Fruit fly (Drosophila melanogaster) whole organism, embryonic: ENCODE measurements around the gene Noc2.

Source experiments
- Aef1 ChIP-seq: fragments of 200-800 bp; sonication (Bioruptor generic); IDR thresholded peaks from 3 replicates; pipeline ENCODE4 v1.3.6; 2022; ENCODE audit warnings: missing biosample characterization, missing genetic modification characterization
- CG10979 ChIP-seq: fragments of 200-800 bp; sonication (Bioruptor generic); optimal IDR thresholded peaks from 2 replicates; lab custom pipeline; 2018; ENCODE audit warnings: missing biosample characterization, mild to moderate bottlenecking, missing genetic modification characterization, moderate library complexity
- CG11398 ChIP-seq: fragments of 200-800 bp; sonication (Bioruptor generic); optimal IDR thresholded peaks from 2 replicates; lab custom pipeline; 2016; ENCODE audit warnings: missing biosample characterization, missing genetic modification characterization
- CG1233 ChIP-seq: fragments of 200-800 bp; sonication (Bioruptor generic); optimal IDR thresholded peaks from 4 replicates; lab custom pipeline; 2018; ENCODE audit warnings: missing biosample characterization, mild to moderate bottlenecking, missing genetic modification characterization
- CG13296 ChIP-seq: fragments of 200-800 bp; sonication (Bioruptor generic); optimal IDR thresholded peaks from 3 replicates; lab custom pipeline; 2018; ENCODE audit warnings: missing biosample characterization, mild to moderate bottlenecking, missing genetic modification characterization
- CG13775 ChIP-seq: fragments of 200-800 bp; sonication (Bioruptor generic); optimal IDR thresholded peaks from 3 replicates; lab custom pipeline; 2017; ENCODE audit warnings: missing biosample characterization, mild to moderate bottlenecking, missing genetic modification characterization
- CG15514 ChIP-seq: fragments of 200-800 bp; sonication (Bioruptor generic); optimal IDR thresholded peaks from 3 replicates; lab custom pipeline; 2017; ENCODE audit warnings: missing biosample characterization, missing genetic modification characterization, mild to moderate bottlenecking, moderate library complexity, missing genetic modification reagents
- CG16813 ChIP-seq: fragments of 200-800 bp; sonication (Bioruptor generic); IDR thresholded peaks from 3 replicates; pipeline ENCODE4 v1.3.6; 2022; ENCODE audit warnings: missing biosample characterization, missing genetic modification characterization; ENCODE audit not compliant: partially characterized antibody
- CG16815 ChIP-seq: fragments of 200-800 bp; sonication (Bioruptor generic); optimal IDR thresholded peaks from 3 replicates; lab custom pipeline; 2017; ENCODE audit warnings: missing biosample characterization, mild to moderate bottlenecking, missing genetic modification characterization
- CG17568 ChIP-seq: fragments of 200-800 bp; sonication (Bioruptor generic); optimal IDR thresholded peaks from 2 replicates; lab custom pipeline; 2018; ENCODE audit warnings: missing biosample characterization, mild to moderate bottlenecking, missing genetic modification characterization, moderate library complexity
- CG18011 ChIP-seq: fragments of 200-800 bp; sonication (Bioruptor generic); optimal IDR thresholded peaks from 2 replicates; lab custom pipeline; 2017; ENCODE audit warnings: missing biosample characterization, missing genetic modification characterization, mild to moderate bottlenecking, moderate library complexity, missing genotype
- CG30431 ChIP-seq: fragments of 200-800 bp; sonication (Bioruptor generic); optimal IDR thresholded peaks from 2 replicates; lab custom pipeline; 2017; ENCODE audit warnings: missing biosample characterization, missing genetic modification characterization
- CG3065 ChIP-seq: fragments of 200-800 bp; sonication (Bioruptor generic); optimal IDR thresholded peaks from 2 replicates; lab custom pipeline; 2016; ENCODE audit warnings: missing biosample characterization, missing genetic modification characterization
- CG34376 ChIP-seq: fragments of 200-800 bp; sonication (Bioruptor generic); optimal IDR thresholded peaks from 2 replicates; lab custom pipeline; 2018; ENCODE audit warnings: missing biosample characterization, mild to moderate bottlenecking, missing genetic modification characterization
- CG43689 ChIP-seq: fragments of 200-800 bp; sonication (Bioruptor generic); IDR thresholded peaks from 2 replicates; pipeline ENCODE4 v1.3.6; 2022; ENCODE audit warnings: missing biosample characterization, missing genetic modification characterization
- CG4707 ChIP-seq: fragments of 200-800 bp; sonication (Bioruptor generic); optimal IDR thresholded peaks from 2 replicates; lab custom pipeline; 2018; ENCODE audit warnings: missing biosample characterization, mild to moderate bottlenecking, missing genetic modification characterization, moderate library complexity
- CG5953 ChIP-seq: fragments of 200-800 bp; sonication (Bioruptor generic); IDR thresholded peaks from 2 replicates; pipeline ENCODE4 v1.3.6; 2022; ENCODE audit warnings: missing biosample characterization, missing genetic modification characterization
- CG7556 ChIP-seq: fragments of 200-800 bp; sonication (Bioruptor generic); optimal IDR thresholded peaks from 2 replicates; lab custom pipeline; 2017; ENCODE audit warnings: missing biosample characterization, mild to moderate bottlenecking, missing genetic modification characterization
- CG7987 ChIP-seq: fragments of 200-800 bp; sonication (Bioruptor generic); optimal IDR thresholded peaks from 2 replicates; lab custom pipeline; 2018; ENCODE audit warnings: missing biosample characterization, mild to moderate bottlenecking, missing genetic modification characterization, moderate library complexity
- CG8290 ChIP-seq, 3 experiments: fragments of 200-800 bp; sonication (Bioruptor generic); optimal IDR thresholded peaks; 2 replicates each; lab custom pipeline; 2016 to 2019; ENCODE audit warnings: missing biosample characterization in 3 of 3, missing genetic modification characterization in 3 of 3, mild to moderate bottlenecking in 2 of 3, moderate library complexity in 1 of 3
- CG9797 ChIP-seq: fragments of 200-800 bp; sonication (Bioruptor generic); optimal IDR thresholded peaks from 3 replicates; lab custom pipeline; 2018; ENCODE audit warnings: missing biosample characterization, mild to moderate bottlenecking, missing genetic modification characterization
- CG9817 ChIP-seq: fragments of 200-800 bp; sonication (Bioruptor generic); optimal IDR thresholded peaks from 2 replicates; lab custom pipeline; 2018; ENCODE audit warnings: missing biosample characterization, mild to moderate bottlenecking, missing genetic modification characterization, moderate library complexity
- D ChIP-seq, 2 experiments: fragments of 200-800 bp in 1 of 2; fragments of >200 bp in 1 of 2; sonication (Bioruptor generic) in 1 of 2; optimal IDR thresholded peaks; 2 replicates in 1 of 2; 3 replicates in 1 of 2; lab custom pipeline; 2017; ENCODE audit warnings: mild to moderate bottlenecking in 1 of 2, missing biosample characterization in 1 of 2, missing genetic modification characterization in 1 of 2, missing genetic modification reagents in 1 of 2
- E2f1 ChIP-seq: fragments of 200-800 bp; sonication (Bioruptor generic); IDR thresholded peaks from 2 replicates; pipeline ENCODE4 v1.3.6; 2022; ENCODE audit warnings: missing biosample characterization, missing genetic modification characterization
- Fer1 ChIP-seq: fragments of 200-800 bp; sonication (Bioruptor generic); optimal IDR thresholded peaks from 2 replicates; lab custom pipeline; 2017; ENCODE audit warnings: missing biosample characterization, mild to moderate bottlenecking, missing genetic modification characterization
- Kr ChIP-seq: fragments of 200-800 bp; sonication (Bioruptor generic); optimal IDR thresholded peaks from 2 replicates; lab custom pipeline; 2017; ENCODE audit warnings: missing biosample characterization, mild to moderate bottlenecking, missing genetic modification characterization
- Oaz ChIP-seq: fragments of 200-800 bp; sonication (Bioruptor generic); IDR thresholded peaks from 2 replicates; pipeline ENCODE4 v1.3.6; 2022; ENCODE audit warnings: missing biosample characterization, missing genetic modification characterization
- PHDP ChIP-seq: fragments of 200-800 bp; sonication (Bioruptor generic); optimal IDR thresholded peaks from 3 replicates; lab custom pipeline; 2018; ENCODE audit warnings: missing biosample characterization, mild to moderate bottlenecking, missing genetic modification characterization, moderate library complexity
- Ravus ChIP-seq: fragments of 200-800 bp; sonication (Bioruptor generic); IDR thresholded peaks from 2 replicates; pipeline ENCODE4 v1.3.6; 2022; ENCODE audit warnings: missing biosample characterization, missing genetic modification characterization
- Taf1 ChIP-seq: fragments of 200-800 bp; sonication (Bioruptor generic); IDR thresholded peaks from 2 replicates; pipeline ENCODE4 v1.3.6; 2022; ENCODE audit warnings: missing biosample characterization, missing genetic modification characterization
- Usf ChIP-seq: fragments of 200-800 bp; sonication (Bioruptor generic); optimal IDR thresholded peaks from 2 replicates; lab custom pipeline; 2017; ENCODE audit warnings: missing genotype, missing biosample characterization, missing genetic modification characterization
- ato ChIP-seq: fragments of 200-800 bp; sonication (Bioruptor generic); IDR thresholded peaks from 2 replicates; pipeline ENCODE4 v1.3.6; 2022; ENCODE audit warnings: missing biosample characterization, missing genetic modification characterization; ENCODE audit not compliant: partially characterized antibody
- az2 ChIP-seq: fragments of 200-800 bp; sonication (Bioruptor generic); optimal IDR thresholded peaks from 3 replicates; lab custom pipeline; 2016; ENCODE audit warnings: missing biosample characterization, missing genetic modification characterization
- cas ChIP-seq: fragments of 200-800 bp; sonication (Bioruptor generic); IDR thresholded peaks from 2 replicates; pipeline ENCODE4 v1.3.6; 2022; ENCODE audit warnings: missing biosample characterization, missing genetic modification characterization
- chm ChIP-seq: fragments of 200-800 bp; sonication (Bioruptor generic); IDR thresholded peaks from 2 replicates; pipeline ENCODE4 v1.3.6; 2022; ENCODE audit warnings: missing biosample characterization, missing genetic modification characterization
- crc ChIP-seq: fragments of 200-800 bp; sonication (Bioruptor generic); optimal IDR thresholded peaks from 2 replicates; lab custom pipeline; 2016; ENCODE audit warnings: missing biosample characterization, missing genetic modification characterization
- dati ChIP-seq: fragments of 200-800 bp; sonication (Bioruptor generic); IDR thresholded peaks from 2 replicates; pipeline ENCODE4 v1.3.6; 2022; ENCODE audit warnings: missing biosample characterization, missing genetic modification characterization
- gcm ChIP-seq: fragments of 200-800 bp; sonication (Bioruptor generic); optimal IDR thresholded peaks from 2 replicates; lab custom pipeline; 2019; ENCODE audit warnings: missing biosample characterization, mild to moderate bottlenecking, missing genetic modification characterization, moderate library complexity
- gcm2 ChIP-seq: fragments of 200-800 bp; sonication (Bioruptor generic); optimal IDR thresholded peaks from 2 replicates; lab custom pipeline; 2016; ENCODE audit warnings: missing biosample characterization, missing genetic modification characterization
- grn ChIP-seq: fragments of 200-800 bp; sonication (Bioruptor generic); optimal IDR thresholded peaks from 3 replicates; lab custom pipeline; 2017; ENCODE audit warnings: missing biosample characterization, missing genetic modification characterization
- lola ChIP-seq, 3 experiments: fragments of >200 bp in 2 of 3; fragments of 200-800 bp in 1 of 3; sonication (Bioruptor generic) in 1 of 3; optimal IDR thresholded peaks; 2 replicates each; lab custom pipeline; 2017 to 2019; ENCODE audit warnings: missing biosample characterization in 3 of 3, missing genetic modification characterization in 3 of 3, mild to moderate bottlenecking in 1 of 3, moderate library complexity in 1 of 3
- nmo ChIP-seq: fragments of 200-800 bp; sonication (Bioruptor generic); optimal IDR thresholded peaks from 2 replicates; lab custom pipeline; 2018; ENCODE audit warnings: missing biosample characterization, mild to moderate bottlenecking, missing genetic modification characterization, moderate library complexity
- pfk ChIP-seq: fragments of 200-800 bp; sonication (Bioruptor generic); optimal IDR thresholded peaks from 2 replicates; lab custom pipeline; 2018; ENCODE audit warnings: missing biosample characterization, mild to moderate bottlenecking, missing genetic modification characterization, moderate library complexity
- slou ChIP-seq: fragments of 200-800 bp; sonication (Bioruptor generic); optimal IDR thresholded peaks from 3 replicates; lab custom pipeline; 2016; ENCODE audit warnings: missing biosample characterization, missing genetic modification characterization
- sna ChIP-seq: fragments of 200-800 bp; sonication (Bioruptor generic); IDR thresholded peaks from 2 replicates; pipeline ENCODE4 v1.3.6; 2022; ENCODE audit warnings: missing biosample characterization, missing genetic modification characterization; ENCODE audit not compliant: partially characterized antibody
- sob ChIP-seq: fragments of 200-800 bp; sonication (Bioruptor generic); IDR thresholded peaks from 2 replicates; pipeline ENCODE4 v1.3.6; 2022; ENCODE audit warnings: missing biosample characterization, missing genetic modification characterization
- tap ChIP-seq: fragments of 200-800 bp; optimal IDR thresholded peaks from 3 replicates; lab custom pipeline; 2019; ENCODE audit warnings: missing biosample characterization, mild to moderate bottlenecking, missing genetic modification characterization, moderate library complexity
- wdn ChIP-seq: fragments of 200-800 bp; sonication (Bioruptor generic); IDR thresholded peaks from 2 replicates; pipeline ENCODE4 v1.3.6; 2022; ENCODE audit warnings: missing biosample characterization, missing genetic modification characterization
- yki ChIP-seq: fragments of >200 bp; optimal IDR thresholded peaks from 3 replicates; lab custom pipeline; 2018

Gene Noc2

dm6 chr2L:21149053-21149452, 14.4 kb upstream of the Noc2 start (continued):
- TF ChIP-seq Ravus (GFP tag; lab: Robert Waterston, UW) (no peak), CG17568 (GFP tag; lab: Kevin White, UChicago) (peak; percentile 22), sna (GFP tag; lab: Robert Waterston, UW) (no peak; the same call in 1 of the 2 replicates), Taf1 (GFP tag; lab: Robert Waterston, UW) (no peak), E2f1 (GFP tag; lab: Robert Waterston, UW) (peak; percentile 60), az2 (GFP tag; lab: Kevin White, UChicago) (peak; percentile 49), cas (GFP tag; lab: Robert Waterston, UW) (no peak), yki (lab: Kevin White, UChicago) (no peak), Fer1 (peak; percentile 42), CG30431 (no peak), sob (0 out of 2 replicates have a peak, but pooled peaks have one; percentile 40), chm (GFP tag; lab: Robert Waterston, UW) (peak; percentile 33; the same call in 1 of the 2 replicates), Aef1 (GFP tag; lab: Robert Waterston, UW) (peak; percentile 32; the same call in 1 of the 3 replicates), pfk (GFP tag; lab: Kevin White, UChicago) (no peak), ato (GFP tag; lab: Robert Waterston, UW) (peak; percentile 69), CG13775 (GFP tag; lab: Kevin White, UChicago) (peak; percentile 20), CG9797 (GFP tag; lab: Kevin White, UChicago) (no peak), wdn (GFP tag; lab: Robert Waterston, UW) (peak; percentile 34; the same call in 1 of the 2 replicates), CG7556 (no peak), CG34376 (GFP tag; lab: Kevin White, UChicago) (peak; percentile 25), CG18011 (GFP tag; lab: Kevin White, UChicago) (no peak), gcm2 (GFP tag; lab: Kevin White, UChicago) (no peak), crc (GFP tag; lab: Kevin White, UChicago) (no peak), CG1233 (GFP tag; lab: Kevin White, UChicago) (peak; percentile 27), CG11398 (GFP tag; lab: Kevin White, UChicago) (no peak), lola (GFP tag; optimal IDR thresholded peaks at IDR 0.05; lab: Kevin White, UChicago) (peak in 1 of 3 experiments; percentile 24), tap (peak; percentile 31), CG7987 (GFP tag; lab: Kevin White, UChicago) (no peak), CG9817 (tag; lab: Kevin White, UChicago) (no peak), CG16813 (GFP tag; lab: Robert Waterston, UW) (peak; percentile 45; the same call in 1 of the 3 replicates), CG5953 (GFP tag; lab: Robert Waterston, UW) (no peak), dati (GFP tag; lab: Robert Waterston, UW) (no peak), CG3065 (GFP tag; lab: Kevin White, UChicago) (no peak), Oaz (GFP tag; lab: Robert Waterston, UW) (no peak), nmo (peak; percentile 60), Usf (GFP tag; lab: Kevin White, UChicago) (no peak), CG43689 (GFP tag; lab: Robert Waterston, UW) (no peak), D (optimal IDR thresholded peaks at IDR 0.05; lab: Kevin White, UChicago) (no peak), D (GFP tag; optimal IDR thresholded peaks at IDR 0.05; lab: Kevin White, UChicago) (no peak), slou (GFP tag; lab: Kevin White, UChicago) (peak; percentile 31), CG16815 (GFP tag; lab: Kevin White, UChicago) (no peak), CG4707 (peak; percentile 28), CG8290 (GFP tag; optimal IDR thresholded peaks at IDR 0.05; lab: Kevin White, UChicago) (peak; percentile 56), CG8290 (tag; optimal IDR thresholded peaks at IDR 0.05; lab: Kevin White, UChicago) (peak in 1 of 2 experiments; percentile 68), CG10979 (tag; lab: Kevin White, UChicago) (peak; percentile 58), gcm (GFP tag; lab: Kevin White, UChicago) (no peak), Kr (GFP tag; lab: Kevin White, UChicago) (no peak), PHDP (tag; lab: Kevin White, UChicago) (peak; percentile 59), CG15514 (GFP tag; lab: Kevin White, UChicago) (peak; percentile 80), CG13296 (GFP tag; lab: Kevin White, UChicago) (peak; percentile 59), grn (GFP tag; lab: Kevin White, UChicago) (peak; percentile 90)
